Worm (Caenorhabditis elegans) whole organism, midembryonic: ENCODE measurements around the gene oxy-4.

Experiments used
- cog-1 ChIP-seq: sonication (generic microtip); optimal IDR thresholded peaks from 2 replicates; lab custom pipeline; 2016; ENCODE audit warnings: missing genetic modification characterization, missing compliant biosample characterization
- med-1 ChIP-seq: sonication (generic microtip); optimal IDR thresholded peaks from 2 replicates; lab custom pipeline; 2017; ENCODE audit warnings: missing genetic modification characterization, mild to moderate bottlenecking, missing compliant biosample characterization, antibody characterized with exemption, missing genetic modification reagents; ENCODE audit not compliant: insufficient read depth
- tab-1 ChIP-seq: fragments of 200-800 bp; sonication (Bioruptor generic); IDR thresholded peaks from 2 replicates; pipeline ENCODE4 v1.3.6; 2022; ENCODE audit warnings: missing genetic modification characterization, missing compliant biosample characterization
- ztf-23 ChIP-seq: fragments of 200-800 bp; sonication (Bioruptor generic); IDR thresholded peaks from 2 replicates; pipeline ENCODE4 v1.3.6; 2022; ENCODE audit warnings: missing genetic modification reagents, missing genetic modification characterization, missing compliant biosample characterization
- ztf-29 ChIP-seq: fragments of 200-800 bp; sonication (Bioruptor generic); IDR thresholded peaks from 2 replicates; pipeline ENCODE4 v1.3.6; 2022; ENCODE audit warnings: missing genetic modification reagents, missing genetic modification characterization, missing compliant biosample characterization

DNA sequence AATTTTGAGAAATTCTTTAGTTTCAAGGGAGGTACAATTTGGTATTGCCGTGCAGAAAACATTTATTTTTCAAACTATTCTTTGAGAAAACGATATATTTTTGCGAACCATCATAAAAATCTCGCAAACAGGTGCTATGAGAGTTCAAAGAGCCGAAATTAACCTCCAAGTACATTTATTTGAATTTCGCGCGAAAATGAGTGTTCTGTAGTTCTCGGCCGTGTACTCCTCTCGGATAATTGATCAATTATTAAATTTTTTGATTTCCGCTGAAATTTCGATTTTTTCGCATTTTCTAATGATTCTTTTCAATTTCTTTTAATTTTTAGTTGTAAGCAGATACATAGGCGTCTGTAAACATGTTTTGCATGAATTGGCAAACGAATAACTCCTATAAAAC, 31.6 kb upstream of the oxy-4 start:
- TF ChIP-seq tab-1 = no peak
- no peak for TF ChIP-seq med-1 (GFP tag; lab: Kevin White, UChicago)
- no peak for TF ChIP-seq ztf-23 (GFP tag; lab: Robert Waterston, UW)
- TF ChIP-seq cog-1 (tag; lab: Kevin White, UChicago) = no peak
- no peak for TF ChIP-seq ztf-29 (GFP tag; lab: Robert Waterston, UW)
